Worm (Caenorhabditis elegans): ENCODE measurements around the gene grl-24.

- TF ChIP-seq nhr-11 (tag; optimal IDR thresholded peaks at IDR 0.05): no peak
- no peak for TF ChIP-seq ceh-16 (tag; optimal IDR thresholded peaks at IDR 0.05)
- TF ChIP-seq skn-1 (tag; optimal IDR thresholded peaks at IDR 0.05): no peak
- TF ChIP-seq ama-1 (optimal IDR thresholded peaks at IDR 0.05): no peak
- no peak for TF ChIP-seq jun-1 (tag; optimal IDR thresholded peaks at IDR 0.05)
- no peak for TF ChIP-seq pha-4 (tag; optimal IDR thresholded peaks at IDR 0.05)
- TF ChIP-seq nhr-77 (tag; optimal IDR thresholded peaks at IDR 0.05): no peak
- no peak for TF ChIP-seq nhr-67 (tag; optimal IDR thresholded peaks at IDR 0.05)
- no peak for TF ChIP-seq fos-1 (tag; optimal IDR thresholded peaks at IDR 0.05)
These were observed 2.6 kb downstream of the grl-24 start, which contains the start of gene gba-3 for ce11 chrIV:17473034-17473433.

Measured in whole organism, L3 larva.